Fruit fly (Drosophila melanogaster) whole organism, prepupa: ENCODE data around the gene CG3902.

Experiments
- CG31627 ChIP-seq: fragments of 200-800 bp; sonication (Bioruptor generic); optimal IDR thresholded peaks from 3 replicates; lab custom pipeline; 2016; ENCODE audit warnings: missing biosample characterization, missing genetic modification characterization
- CG6163 ChIP-seq: fragments of 200-800 bp; sonication (Bioruptor generic); IDR thresholded peaks from 3 replicates; pipeline ENCODE4 v1.3.6; 2022; ENCODE audit warnings: missing biosample characterization, missing genetic modification characterization
- CG9139 ChIP-seq: fragments of 200-800 bp; sonication (Bioruptor generic); optimal IDR thresholded peaks from 3 replicates; lab custom pipeline; 2017; ENCODE audit warnings: missing biosample characterization, mild to moderate bottlenecking, missing genetic modification characterization
- Eip93F ChIP-seq: fragments of 200-800 bp; sonication (Bioruptor generic); optimal IDR thresholded peaks from 2 replicates; lab custom pipeline; 2016; ENCODE audit warnings: missing biosample characterization, mild to moderate bottlenecking, missing genetic modification characterization
- Hr39 ChIP-seq: fragments of 200-800 bp; sonication (Bioruptor generic); optimal IDR thresholded peaks from 2 replicates; lab custom pipeline; 2016; ENCODE audit warnings: missing biosample characterization, missing genetic modification characterization
- acj6 ChIP-seq: fragments of 200-800 bp; sonication (Bioruptor generic); optimal IDR thresholded peaks from 3 replicates; lab custom pipeline; 2016; ENCODE audit warnings: missing biosample characterization, missing genetic modification characterization
- cyc ChIP-seq: fragments of 200-800 bp; sonication (Bioruptor generic); optimal IDR thresholded peaks from 3 replicates; lab custom pipeline; 2016; ENCODE audit warnings: missing biosample characterization, missing genetic modification characterization
- eg ChIP-seq: fragments of 200-800 bp; sonication (Bioruptor generic); IDR thresholded peaks from 3 replicates; pipeline ENCODE4 v1.3.6; 2022; ENCODE audit warnings: missing biosample characterization, missing genetic modification characterization
- fkh ChIP-seq: fragments of 200-800 bp; sonication (Bioruptor generic); optimal IDR thresholded peaks from 3 replicates; lab custom pipeline; 2017; ENCODE audit warnings: missing biosample characterization, mild to moderate bottlenecking, missing genetic modification characterization, moderate library complexity
- net ChIP-seq: fragments of 200-800 bp; sonication (Bioruptor generic); optimal IDR thresholded peaks from 3 replicates; lab custom pipeline; 2016; ENCODE audit warnings: missing biosample characterization, missing genetic modification characterization
- pdm3 ChIP-seq: fragments of 200-800 bp; sonication (Bioruptor generic); optimal IDR thresholded peaks from 3 replicates; lab custom pipeline; 2016; ENCODE audit warnings: missing biosample characterization, missing genetic modification characterization

CG3902 gene

dm6 chr3L:18846233-18846271 is 52.0 kb downstream of the CG3902 start, which contains the start of gene Indy:
Gene Indy (minus strand): TSS chr3L:18846267.
- TF ChIP-seq CG31627 (GFP tag; lab: Kevin White, UChicago), result no peak
- TF ChIP-seq net (GFP tag; lab: Kevin White, UChicago), result no peak
- TF ChIP-seq eg, result no peak
- TF ChIP-seq cyc (GFP tag; lab: Kevin White, UChicago), result no peak
- TF ChIP-seq Hr39 (GFP tag; lab: Kevin White, UChicago), result no peak
- TF ChIP-seq fkh (GFP tag; lab: Kevin White, UChicago), result no peak
- no peak for TF ChIP-seq Eip93F (GFP tag; lab: Kevin White, UChicago)

DNA sequence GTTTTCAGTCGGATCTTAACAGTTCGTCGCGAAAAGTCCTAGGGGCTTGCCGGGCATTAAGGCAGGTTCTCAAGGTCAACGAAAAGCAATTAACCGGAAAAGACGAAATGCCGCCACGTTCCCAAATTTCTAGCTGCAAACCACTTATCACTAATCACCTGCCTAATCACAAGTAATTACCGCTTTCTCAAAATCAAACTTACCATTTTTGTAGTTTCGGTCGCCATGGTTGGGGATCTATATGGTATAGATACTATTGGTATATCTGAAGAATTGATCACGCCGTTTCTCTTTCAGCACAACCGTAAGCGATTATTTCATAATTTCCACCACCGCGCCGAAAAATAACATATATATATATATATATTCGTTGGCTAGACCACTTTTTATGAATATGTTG is 52.3 kb downstream of the CG3902 start:
- TF ChIP-seq Hr39 (GFP tag; lab: Kevin White, UChicago) (no peak), CG6163 (GFP tag; lab: Robert Waterston, UW) (no peak), pdm3 (GFP tag; lab: Kevin White, UChicago) (no peak), acj6 (GFP tag; lab: Kevin White, UChicago) (no peak), CG9139 (GFP tag; lab: Kevin White, UChicago) (no peak)
